Worm (Caenorhabditis elegans) whole organism, L4/young adult: ENCODE results near the gene fib-1.

Source experiments
- W03F9.2 ChIP-seq: fragments of 150-350 bp; optimal IDR thresholded peaks from 2 replicates; lab custom pipeline; 2014; ENCODE audit warnings: missing biosample characterization, missing genetic modification characterization
- dao-5 ChIP-seq: sonication (generic microtip); optimal IDR thresholded peaks from 2 replicates; lab custom pipeline; 2016; ENCODE audit warnings: missing genotype, missing genetic modification characterization, moderate library complexity, missing compliant biosample characterization
- him-1 ChIP-seq: sonication (generic microtip); optimal IDR thresholded peaks from 2 replicates; lab custom pipeline; 2016; ENCODE audit warnings: missing genotype, missing genetic modification reagents, missing genetic modification characterization, missing compliant biosample characterization

Gene fib-1

DNA sequence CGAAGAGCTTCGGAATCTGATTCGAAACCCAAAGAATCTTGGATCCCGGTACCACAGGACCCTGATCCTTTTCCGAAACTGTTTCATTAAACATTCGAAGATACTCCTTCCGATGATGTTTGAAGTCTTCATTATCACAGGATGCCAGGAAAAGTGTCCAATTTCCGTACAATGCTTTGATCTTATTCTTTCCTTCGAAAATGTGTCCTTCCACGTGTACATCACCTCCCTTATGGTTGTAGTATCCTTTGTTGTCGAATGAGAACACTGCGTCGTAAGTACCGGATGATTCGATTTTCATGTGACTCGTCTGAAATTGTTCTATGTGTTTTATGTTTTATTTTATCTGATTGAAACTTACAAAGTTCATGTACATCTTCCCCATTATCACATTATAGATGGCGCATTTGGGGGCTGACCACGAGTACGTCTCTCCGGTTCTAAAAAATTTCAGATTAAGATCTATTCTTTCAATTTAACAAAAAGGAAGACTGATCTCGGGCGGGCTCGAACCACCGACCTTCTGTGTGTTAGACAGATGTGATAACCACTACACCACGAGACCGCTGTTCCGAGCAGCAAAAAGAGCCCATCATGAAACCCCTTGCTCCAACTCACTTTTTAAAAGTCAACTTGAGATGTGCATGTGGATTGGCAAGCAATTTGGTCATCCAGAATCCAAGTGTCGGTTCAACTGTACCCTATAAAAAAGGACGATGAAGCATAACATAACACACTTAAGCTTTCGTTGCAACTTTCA, 10.7 kb upstream of the fib-1 start:
- TF ChIP-seq dao-5 (tag; lab: Kevin White, UChicago) (no peak), W03F9.2 (no peak), him-1 (tag; lab: Kevin White, UChicago) (no peak)

DNA sequence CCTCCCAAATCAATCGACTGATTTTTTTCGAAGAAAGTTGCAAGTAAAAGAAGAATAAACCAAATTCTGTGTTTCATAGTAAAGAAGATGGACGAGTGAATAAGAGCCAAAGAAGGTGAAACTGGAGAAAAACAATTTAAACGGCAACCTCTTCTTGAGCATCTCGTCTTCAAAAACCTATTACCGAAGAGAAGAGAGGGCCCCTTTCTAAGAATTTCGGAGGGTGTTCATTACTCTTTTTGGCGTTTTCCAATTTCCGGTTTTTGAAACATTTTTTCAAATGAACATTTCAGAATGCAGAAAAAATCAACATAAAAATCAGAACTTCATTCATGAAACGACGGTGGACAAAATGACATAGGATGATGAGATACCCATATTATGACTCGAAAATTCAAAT, 9.5 kb upstream of the fib-1 start, which contains the start of gene nmr-2:
nmr-2 (minus strand) TSS at position 101 of the 400 bp plus-strand sequence.
- TF ChIP-seq W03F9.2 (no peak), him-1 (tag; lab: Kevin White, UChicago) (no peak), dao-5 (tag; lab: Kevin White, UChicago) (no peak)

DNA sequence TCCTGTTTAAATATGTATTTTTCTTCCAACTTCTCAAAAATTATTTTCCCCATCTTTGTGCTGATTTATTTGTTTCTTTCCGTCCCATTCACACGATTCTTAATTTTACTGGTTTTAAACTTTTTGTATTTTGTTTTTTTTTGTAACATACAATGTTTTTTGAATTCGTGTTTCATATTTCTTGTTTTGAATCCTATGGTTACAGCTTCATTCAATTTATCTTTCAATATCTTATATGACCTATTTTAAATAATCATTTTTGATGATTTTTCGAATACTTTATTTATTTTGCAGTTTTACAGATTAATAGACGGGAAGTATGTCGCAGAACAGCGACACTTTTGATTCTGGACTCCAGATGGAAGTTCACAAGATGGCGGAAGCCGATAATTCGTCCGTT, 2.8 kb upstream of the fib-1 start, which contains the start of gene hrde-2:
hrde-2 (plus strand) TSS at position 301 of the 400 bp plus-strand sequence.
- no peak for TF ChIP-seq dao-5 (tag; lab: Kevin White, UChicago)
- no peak for TF ChIP-seq him-1 (tag; lab: Kevin White, UChicago)
- TF ChIP-seq W03F9.2, result no peak

DNA sequence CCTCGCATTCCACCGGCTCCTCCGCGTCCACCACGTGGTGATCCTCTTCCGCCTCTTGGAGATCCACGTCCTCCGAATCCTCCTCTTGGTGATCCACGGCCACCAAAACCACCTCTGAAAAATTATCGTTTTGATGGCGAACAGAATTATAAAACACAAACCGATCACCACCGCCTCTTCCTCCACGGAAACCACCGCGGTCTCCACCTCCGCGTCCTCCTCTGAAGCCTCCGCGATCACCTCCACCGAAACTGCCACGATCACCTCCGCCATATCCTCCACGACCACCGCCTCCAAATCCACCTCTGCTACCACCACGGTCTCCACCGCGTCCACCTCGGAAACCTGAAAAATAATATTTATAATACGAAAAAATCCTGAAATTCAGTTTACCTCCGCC, 487 bp downstream of the fib-1 start:
- TF ChIP-seq him-1 (tag; lab: Kevin White, UChicago) (no peak), W03F9.2 (no peak), dao-5 (tag; lab: Kevin White, UChicago) (no peak)

DNA sequence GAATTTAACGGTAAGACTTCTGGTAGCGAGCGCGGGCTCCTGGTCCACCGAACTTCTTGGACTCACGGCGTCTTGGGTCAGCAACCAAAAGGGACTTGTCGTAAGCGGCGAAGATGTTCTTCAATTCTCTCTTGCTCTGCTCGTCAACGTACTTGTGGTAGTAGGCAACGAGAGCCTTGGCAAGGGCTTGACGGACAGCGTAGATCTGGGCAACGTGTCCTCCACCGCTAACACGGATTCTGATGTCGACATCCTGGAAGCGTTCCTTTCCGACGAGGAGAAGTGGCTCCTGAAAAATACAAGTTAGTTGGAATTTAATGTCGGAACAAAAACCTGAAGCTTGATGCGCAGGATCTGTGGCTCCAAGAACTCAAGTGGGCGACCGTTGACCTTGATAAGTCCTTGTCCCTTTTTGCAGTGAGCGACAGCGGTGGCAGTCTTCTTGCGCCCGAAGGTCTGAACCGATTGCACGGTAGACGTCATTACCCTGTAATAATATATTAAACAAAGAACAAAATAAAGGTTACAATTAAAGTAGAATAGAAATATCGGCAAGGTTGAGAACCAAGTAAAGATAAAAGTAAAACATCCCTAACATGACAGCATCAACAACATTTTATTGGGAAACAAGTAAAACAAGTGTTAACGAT, 1.8 kb downstream of the fib-1 start, which contains the start of gene rps-16:
rps-16 (minus strand) TSS at position 487 of the 650 bp plus-strand sequence.
- TF ChIP-seq him-1 (tag; lab: Kevin White, UChicago) (no peak), dao-5 (tag; lab: Kevin White, UChicago) (peak; percentile 19)

DNA sequence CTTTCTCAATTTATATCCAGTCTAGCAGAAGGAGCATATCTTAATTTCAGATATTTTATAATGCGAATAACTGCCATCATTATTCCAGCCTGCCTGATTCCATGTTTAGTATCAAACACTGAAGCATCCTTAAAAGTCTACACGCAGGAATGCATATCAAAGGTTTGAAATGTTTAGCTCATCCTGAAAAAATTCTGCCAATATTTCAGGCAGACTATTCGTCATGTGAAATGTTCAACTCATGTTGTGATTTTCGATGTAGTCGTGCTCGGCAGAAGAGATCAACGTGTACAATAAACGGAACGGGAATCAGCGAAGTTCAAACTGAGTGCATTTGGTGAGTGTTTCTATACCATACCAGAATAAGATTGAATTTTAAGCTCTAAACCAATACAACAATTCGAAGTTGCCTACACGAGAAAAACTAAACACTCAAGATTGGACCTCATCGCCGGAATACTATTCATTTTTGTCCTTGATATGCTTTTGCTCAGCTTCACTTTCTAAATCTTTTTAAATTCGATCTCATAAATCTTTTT, 2.5 kb downstream of the fib-1 start, which contains the start of gene T01C3.11:
T01C3.11 (plus strand) TSS at position 51 of the 539 bp plus-strand sequence.
- no peak for TF ChIP-seq dao-5 (tag; lab: Kevin White, UChicago)
- TF ChIP-seq him-1 (tag; lab: Kevin White, UChicago), result no peak

DNA sequence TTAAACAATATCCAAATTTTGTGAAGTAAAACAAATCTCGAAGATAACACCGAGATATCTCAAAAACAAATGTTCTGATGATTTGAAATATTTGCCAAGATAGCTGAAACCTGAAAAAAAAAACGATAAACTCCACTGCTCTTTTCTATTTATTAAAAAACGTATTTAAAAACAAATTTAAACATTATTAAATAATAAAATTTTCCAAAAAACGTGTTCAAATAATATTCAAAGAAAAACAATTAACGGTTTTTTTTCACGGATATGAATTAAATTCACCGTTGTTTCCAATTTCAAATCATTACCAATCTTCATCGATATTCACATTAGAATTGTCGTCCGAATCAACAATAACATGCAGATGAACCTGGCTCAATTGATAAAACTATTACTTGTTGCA, 5.8 kb downstream of the fib-1 start, which contains the start of gene irld-14:
irld-14 (plus strand) TSS at position 301 of the 400 bp plus-strand sequence.
- no peak for TF ChIP-seq W03F9.2
- no peak for TF ChIP-seq him-1 (tag; lab: Kevin White, UChicago)
- TF ChIP-seq dao-5 (tag; lab: Kevin White, UChicago), result no peak

DNA sequence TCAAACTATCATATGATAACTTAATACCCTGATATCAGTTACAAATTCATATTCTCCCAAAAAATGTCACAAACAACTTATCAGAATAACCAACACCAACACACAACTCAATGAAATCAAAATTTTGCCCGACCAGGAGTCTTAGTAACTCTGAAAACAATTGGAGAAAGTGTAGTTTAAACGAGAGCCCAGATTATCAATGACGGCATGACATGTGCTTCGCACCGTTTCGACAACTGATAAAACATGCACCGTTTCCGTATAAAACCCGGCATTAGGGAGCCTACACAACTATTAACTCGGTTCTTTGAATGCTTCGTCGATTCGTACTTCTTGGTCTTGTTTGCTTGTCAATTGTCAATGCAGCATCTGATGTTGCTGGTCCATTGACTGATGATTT, 8.4 kb downstream of the fib-1 start, which contains the start of gene fil-1:
fil-1 (plus strand) TSS at position 219 of the 400 bp plus-strand sequence.
- TF ChIP-seq W03F9.2 (no peak), him-1 (tag; lab: Kevin White, UChicago) (no peak), dao-5 (tag; lab: Kevin White, UChicago) (no peak)

DNA sequence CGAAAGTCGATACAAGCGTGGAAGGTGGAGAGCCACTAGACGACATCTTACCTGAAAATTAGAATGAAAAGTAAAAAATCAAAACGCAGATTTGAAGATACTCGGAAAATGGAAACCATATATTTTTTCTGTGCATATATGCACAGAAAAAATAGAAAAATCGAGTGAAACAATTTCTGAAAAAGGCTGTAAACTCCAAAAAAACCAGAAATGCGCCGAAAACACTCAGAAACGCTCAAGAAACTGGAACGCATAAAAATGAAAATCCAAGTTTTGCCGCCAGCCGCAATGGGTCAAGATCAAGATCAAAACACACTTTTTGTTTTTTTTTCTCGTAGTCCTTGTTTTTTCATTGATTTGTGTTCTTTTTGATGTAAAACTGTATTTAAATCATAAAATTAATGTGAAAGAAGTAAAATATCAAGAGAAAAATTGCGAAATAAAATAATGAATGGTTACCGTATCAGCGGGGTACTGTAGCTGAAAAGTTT, 9.4 kb downstream of the fib-1 start, which contains the start of gene T01C3.3:
T01C3.3 (minus strand) TSS at position 51 of the 491 bp plus-strand sequence.
- TF ChIP-seq him-1 (tag; lab: Kevin White, UChicago), result no peak
- TF ChIP-seq dao-5 (tag; lab: Kevin White, UChicago), result no peak
- no peak for TF ChIP-seq W03F9.2

DNA sequence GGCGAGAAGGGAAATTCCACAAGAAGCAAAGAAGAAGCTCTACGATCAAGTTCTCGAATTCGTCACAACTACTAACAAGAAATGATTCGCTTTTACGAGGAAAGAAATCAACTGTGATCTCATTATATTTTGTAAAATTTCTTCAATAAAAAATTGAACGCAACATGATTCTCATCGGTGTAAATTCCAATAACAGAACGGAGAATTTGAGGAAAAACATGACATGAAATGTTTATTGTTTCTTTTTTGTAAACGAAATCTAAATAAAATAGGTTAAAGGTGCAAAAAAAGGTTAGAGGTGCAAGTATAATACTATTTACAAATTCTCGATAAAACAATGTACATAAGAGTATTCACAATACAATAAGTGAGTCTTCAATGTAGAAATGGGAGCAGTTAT, 10.5 kb downstream of the fib-1 start:
- TF ChIP-seq W03F9.2, result no peak
- TF ChIP-seq him-1 (tag; lab: Kevin White, UChicago), result no peak
- no peak for TF ChIP-seq dao-5 (tag; lab: Kevin White, UChicago)

DNA sequence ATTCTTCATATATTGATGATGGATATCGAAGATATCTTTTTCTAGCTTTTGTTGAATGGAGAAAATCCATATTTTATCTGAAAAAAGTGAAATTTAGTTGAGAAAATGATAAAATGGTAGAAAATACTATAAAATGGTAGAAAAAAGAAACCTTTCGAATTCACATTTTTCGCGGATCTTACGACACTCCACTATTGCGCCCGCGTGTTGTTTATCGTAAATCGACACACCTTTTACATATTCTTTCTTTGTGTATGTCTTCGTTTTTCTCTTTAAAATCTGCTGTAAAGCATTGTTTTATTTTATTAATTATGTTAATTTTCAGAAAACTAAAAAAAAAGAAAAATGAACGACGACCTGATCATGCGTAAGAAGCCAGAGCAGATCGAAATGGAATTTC, 11.2 kb downstream of the fib-1 start, which contains the start of the genes cdt-2 and T01C3.2:
cdt-2 (minus strand) TSS at position 284 of the 400 bp plus-strand sequence.
T01C3.2 (plus strand) TSS at position 326 of the 400 bp plus-strand sequence.
- TF ChIP-seq him-1 (tag; lab: Kevin White, UChicago) (no peak), dao-5 (tag; lab: Kevin White, UChicago) (no peak), W03F9.2 (no peak)

DNA sequence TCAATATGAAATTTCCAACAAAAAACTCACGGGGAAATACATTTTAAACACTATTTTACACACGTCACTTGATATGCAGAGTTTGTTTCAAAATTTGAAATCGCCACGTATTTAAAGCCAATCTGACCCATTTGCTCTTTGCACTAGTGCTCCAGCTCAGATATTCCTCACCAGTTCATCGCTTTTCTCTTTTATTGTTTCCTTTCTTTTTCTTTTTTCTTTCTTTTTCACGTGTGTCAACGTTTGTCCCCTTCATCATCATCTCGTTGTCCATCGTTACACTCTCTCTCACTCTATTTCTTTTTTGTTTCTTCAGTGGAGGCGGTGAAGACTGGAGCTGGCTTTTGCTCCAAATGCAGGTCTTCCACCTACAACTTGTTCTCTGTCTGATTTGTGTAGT, 17.4 kb downstream of the fib-1 start, which contains the start of gene F02D8.4:
F02D8.4 (plus strand) TSS at position 301 of the 400 bp plus-strand sequence.
- no peak for TF ChIP-seq him-1 (tag; lab: Kevin White, UChicago)
- no peak for TF ChIP-seq dao-5 (tag; lab: Kevin White, UChicago)
- no peak for TF ChIP-seq W03F9.2

DNA sequence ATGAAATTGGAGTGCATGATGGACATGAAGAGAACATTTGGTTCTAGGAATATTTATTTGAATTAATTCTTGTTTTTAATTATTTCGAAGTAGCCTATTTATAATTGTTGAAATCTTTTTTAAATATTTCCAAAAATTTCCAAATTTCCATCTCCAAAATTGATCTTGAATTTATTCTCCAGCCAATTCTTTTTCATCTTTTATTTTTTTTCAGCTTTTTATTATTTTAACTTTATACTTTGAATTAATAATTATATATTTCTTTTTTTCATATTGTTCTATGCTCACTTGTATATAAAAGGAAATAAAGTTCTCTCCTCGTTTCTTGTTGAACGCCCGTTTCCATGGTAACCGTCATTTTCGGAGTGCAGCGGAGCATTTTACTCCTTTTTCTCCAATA, 22.1 kb downstream of the fib-1 start, which contains the start of gene xbx-1:
xbx-1 (plus strand) TSS at position 301 of the 400 bp plus-strand sequence.
- TF ChIP-seq W03F9.2 (no peak), dao-5 (tag; lab: Kevin White, UChicago) (no peak), him-1 (tag; lab: Kevin White, UChicago) (no peak)
